Worm (Caenorhabditis elegans): Measurements from ENCODE around the gene dif-1.

The dif-1 gene

ce11 chrIV:7512617-7513233 is 40.1 kb downstream of the dif-1 start, which contains the start of the genes plc-4 and R05G6.4:
plc-4 (minus strand) TSS chrIV:7512667.
R05G6.4 (plus strand) TSS chrIV:7513233.
- TF ChIP-seq xbp-1 (tag; optimal IDR thresholded peaks at IDR 0.05) (peak; percentile 42), lin-39 (tag; optimal IDR thresholded peaks at IDR 0.05) (no peak), nhr-90 (tag; optimal IDR thresholded peaks at IDR 0.05; ENCODE audit: poor library complexity) (peak; percentile 52), fkh-4 (tag; optimal IDR thresholded peaks at IDR 0.05; ENCODE audit: borderline replicate concordance) (no peak), nhr-237 (tag; optimal IDR thresholded peaks at IDR 0.05) (no peak), nhr-19 (GFP tag; conservative IDR thresholded peaks at IDR 0.05) (peak; percentile 13; the same call in 1 of the 2 replicates), mab-9 (GFP tag; IDR thresholded peaks at IDR 0.05) (no peak), sptf-1 (tag; optimal IDR thresholded peaks at IDR 0.05) (no peak), lin-14 (GFP tag; optimal IDR thresholded peaks at IDR 0.05) (peak; percentile 48), jun-1 (tag; optimal IDR thresholded peaks at IDR 0.05) (no peak), F16B12.6 (tag; optimal IDR thresholded peaks at IDR 0.05) (peak; percentile 4), C34B4.2 (tag; optimal IDR thresholded peaks at IDR 0.05) (no peak), snu-23 (GFP tag; optimal IDR thresholded peaks at IDR 0.05) (peak; percentile 56), skn-1 (tag; optimal IDR thresholded peaks at IDR 0.05) (no peak), nhr-71 (tag; optimal IDR thresholded peaks at IDR 0.05) (peak; percentile 70), egl-13 (tag; optimal IDR thresholded peaks at IDR 0.05) (no peak), efl-1 (optimal IDR thresholded peaks at IDR 0.05) (peak; percentile 29 to 63), efl-1 (GFP tag; optimal IDR thresholded peaks at IDR 0.05 in 1 of 2) (peak; percentile 44 to 55), mef-2 (tag; optimal IDR thresholded peaks at IDR 0.05) (no peak), elt-2 (tag; optimal IDR thresholded peaks at IDR 0.05) (no peak), nhr-12 (tag; optimal IDR thresholded peaks at IDR 0.05) (no peak), unc-30 (tag; optimal IDR thresholded peaks at IDR 0.05) (no peak), efl-3 (GFP tag; optimal IDR thresholded peaks at IDR 0.05) (no peak), nhr-28 (tag; optimal IDR thresholded peaks at IDR 0.05) (no peak), aly-2 (tag; optimal IDR thresholded peaks at IDR 0.05) (no peak), nhr-11 (tag; optimal IDR thresholded peaks at IDR 0.05) (no peak), nhr-47 (tag; optimal IDR thresholded peaks at IDR 0.05) (peak; percentile 39), ztf-4 (tag; optimal IDR thresholded peaks at IDR 0.05) (no peak), ceh-90 (tag; optimal IDR thresholded peaks at IDR 0.05) (no peak), ceh-82 (tag; optimal IDR thresholded peaks at IDR 0.05) (peak in 2 of 3 experiments; percentile 15 to 27), nhr-76 (tag; optimal IDR thresholded peaks at IDR 0.05) (no peak), blmp-1 (tag; optimal IDR thresholded peaks at IDR 0.05) (peak; percentile 53), lin-35 (GFP tag; optimal IDR thresholded peaks at IDR 0.05) (peak; percentile 42 to 65), rnt-1 (tag; optimal IDR thresholded peaks at IDR 0.05) (peak; percentile 7), hlh-4 (tag; optimal IDR thresholded peaks at IDR 0.05) (no peak), fkh-10 (GFP tag; optimal IDR thresholded peaks at IDR 0.05) (no peak), ceh-88 (GFP tag; IDR thresholded peaks at IDR 0.05) (no peak), C16A3.4 (tag; optimal IDR thresholded peaks at IDR 0.05) (peak; percentile 60), tbx-2 (tag; optimal IDR thresholded peaks at IDR 0.05) (peak; percentile 38), nhr-85 (tag) (peak; percentile 68), unc-98 (GFP tag; IDR thresholded peaks at IDR 0.05) (no peak), lsy-2 (tag; optimal IDR thresholded peaks at IDR 0.05) (peak; percentile 53 to 68), nhr-77 (tag; optimal IDR thresholded peaks at IDR 0.05) (peak; percentile 16), dpl-1 (GFP tag; optimal IDR thresholded peaks at IDR 0.05) (peak; percentile 37 to 59 (median 55)), snpc-4 (tag; optimal IDR thresholded peaks at IDR 0.05) (no peak), nhr-20 (tag; optimal IDR thresholded peaks at IDR 0.05) (peak; percentile 52), lir-3 (tag; optimal IDR thresholded peaks at IDR 0.05; ENCODE audit: poor library complexity) (no peak), elt-3 (tag; optimal IDR thresholded peaks at IDR 0.05) (peak in 2 of 6 experiments; percentile 3 to 52), tlp-1 (tag; optimal IDR thresholded peaks at IDR 0.05) (no peak), dsc-1 (tag; optimal IDR thresholded peaks at IDR 0.05) (peak; percentile 20), isw-1 (GFP tag; IDR thresholded peaks at IDR 0.05) (no peak), swsn-7 (tag; optimal IDR thresholded peaks at IDR 0.05) (peak; percentile 42), mep-1 (tag; optimal IDR thresholded peaks at IDR 0.05) (peak; percentile 57), hpl-2 (GFP tag; optimal IDR thresholded peaks at IDR 0.05) (no peak)
